Worm (Caenorhabditis elegans): ENCODE results near the gene kdin-1.
A peak's percentile ranks its signal among the peaks of the same experiment; 100 is the strongest.

kdin-1 gene

ce11 chrIV:11082789-11083235 is 44.4 kb downstream of the kdin-1 start (continued):
- TF ChIP-seq unc-62 (GFP tag; optimal IDR thresholded peaks at IDR 0.05), result peak; percentile 90
- no peak for TF ChIP-seq nhr-67 (tag; optimal IDR thresholded peaks at IDR 0.05)
- TF ChIP-seq tbx-2 (tag; optimal IDR thresholded peaks at IDR 0.05), result peak; percentile 86
- TF ChIP-seq egl-5 (tag; optimal IDR thresholded peaks at IDR 0.05), result peak; percentile 96
- TF ChIP-seq pqm-1 (tag; optimal IDR thresholded peaks at IDR 0.05), result peak; percentile 41
- TF ChIP-seq nhr-237 (tag; optimal IDR thresholded peaks at IDR 0.05), result no peak
- peak; percentile 37 for TF ChIP-seq fkh-2 (tag; optimal IDR thresholded peaks at IDR 0.05)
- TF ChIP-seq sea-2 (GFP tag; optimal IDR thresholded peaks at IDR 0.05), result peak; percentile 21
- TF ChIP-seq ceh-9 (tag; optimal IDR thresholded peaks at IDR 0.05), result no peak
- no peak for TF ChIP-seq fos-1 (tag; optimal IDR thresholded peaks at IDR 0.05)
- no peak for TF ChIP-seq ztf-11 (tag; optimal IDR thresholded peaks at IDR 0.05)
- TF ChIP-seq egl-27 (tag; optimal IDR thresholded peaks at IDR 0.05), result peak; percentile 91

DNA sequence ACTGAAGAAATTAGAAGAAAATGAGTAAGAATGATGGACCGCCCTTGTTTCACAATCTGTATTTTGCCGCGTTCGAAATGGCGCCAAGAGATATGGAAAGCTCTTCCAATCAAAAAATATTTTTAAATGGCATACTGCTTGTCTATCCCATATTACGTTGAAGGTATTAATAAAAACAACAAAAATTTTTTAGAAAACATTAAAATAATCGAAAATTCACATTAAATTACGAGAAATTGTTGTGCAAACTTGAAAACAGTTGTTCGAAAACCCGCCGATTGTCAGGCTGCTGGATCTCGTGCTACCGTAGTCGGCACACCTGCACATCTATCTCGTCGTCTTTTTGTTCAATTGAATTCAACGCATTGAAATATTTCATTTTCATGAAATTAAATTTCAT is 45.2 kb downstream of the kdin-1 start, which contains the start of gene klc-1:
TSS of gene klc-1 (plus strand) at position 127 of the 400 bp plus-strand sequence.
- TF ChIP-seq elt-2 (tag; optimal IDR thresholded peaks at IDR 0.05) (no peak), nhr-76 (tag; optimal IDR thresholded peaks at IDR 0.05) (no peak), fos-1 (tag; optimal IDR thresholded peaks at IDR 0.05) (no peak), elt-1 (tag; optimal IDR thresholded peaks at IDR 0.05) (no peak), jun-1 (tag; optimal IDR thresholded peaks at IDR 0.05) (no peak), nhr-77 (tag; optimal IDR thresholded peaks at IDR 0.05) (no peak), nhr-25 (tag; optimal IDR thresholded peaks at IDR 0.05) (no peak), ZK546.5 (tag; optimal IDR thresholded peaks at IDR 0.05) (no peak), ceh-82 (tag; optimal IDR thresholded peaks at IDR 0.05) (no peak), nhr-28 (tag; optimal IDR thresholded peaks at IDR 0.05) (no peak), lin-39 (tag; optimal IDR thresholded peaks at IDR 0.05) (no peak), nhr-237 (tag; optimal IDR thresholded peaks at IDR 0.05) (no peak)

DNA sequence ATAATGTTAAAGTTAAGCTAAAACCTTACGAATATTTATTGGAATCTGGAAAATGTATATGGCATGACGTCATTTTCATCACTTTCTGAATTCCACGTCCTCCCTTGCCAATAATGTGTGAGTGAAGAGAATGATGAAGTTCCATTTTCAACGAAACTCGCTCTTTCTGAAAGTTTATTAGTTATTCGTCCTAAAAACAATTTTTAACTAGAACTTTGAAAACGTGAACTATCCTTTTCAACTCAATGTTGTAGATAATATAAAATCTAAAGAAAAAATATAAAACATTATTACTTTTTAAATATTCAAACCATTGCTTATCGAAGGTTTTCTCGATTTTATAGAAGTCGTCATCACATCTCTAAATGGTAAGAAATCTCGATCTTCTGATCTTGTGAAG is 51.1 kb downstream of the kdin-1 start, which contains the start of gene M7.7:
TSS of gene M7.7 (plus strand) at position 301 of the 400 bp plus-strand sequence.
- no peak for TF ChIP-seq fos-1 (tag; optimal IDR thresholded peaks at IDR 0.05)
- TF ChIP-seq ztf-11 (tag; optimal IDR thresholded peaks at IDR 0.05), result no peak
- no peak for TF ChIP-seq tbx-2 (tag; optimal IDR thresholded peaks at IDR 0.05)
- TF ChIP-seq nfya-1 (tag; optimal IDR thresholded peaks at IDR 0.05; ENCODE audit: insufficient read depth), result no peak
- TF ChIP-seq mml-1 (tag; optimal IDR thresholded peaks at IDR 0.05), result no peak
- no peak for TF ChIP-seq jun-1 (tag; optimal IDR thresholded peaks at IDR 0.05)
- TF ChIP-seq egl-5 (tag; optimal IDR thresholded peaks at IDR 0.05), result no peak
- TF ChIP-seq nhr-25 (tag; optimal IDR thresholded peaks at IDR 0.05), result no peak
- no peak for TF ChIP-seq zag-1 (tag; optimal IDR thresholded peaks at IDR 0.05)
- no peak for TF ChIP-seq elt-3 (tag; optimal IDR thresholded peaks at IDR 0.05)
- TF ChIP-seq unc-39 (tag; optimal IDR thresholded peaks at IDR 0.05), result no peak
- TF ChIP-seq nhr-28 (tag; optimal IDR thresholded peaks at IDR 0.05), result no peak
- TF ChIP-seq nhr-76 (tag; optimal IDR thresholded peaks at IDR 0.05), result no peak
- TF ChIP-seq nhr-11 (tag; optimal IDR thresholded peaks at IDR 0.05), result no peak
- TF ChIP-seq ceh-82 (tag; optimal IDR thresholded peaks at IDR 0.05), result no peak
- TF ChIP-seq ama-1 (optimal IDR thresholded peaks at IDR 0.05), result no peak
- no peak for TF ChIP-seq hmg-11 (tag; optimal IDR thresholded peaks at IDR 0.05)
- no peak for TF ChIP-seq nhr-12 (tag; optimal IDR thresholded peaks at IDR 0.05)
- no peak for TF ChIP-seq skn-1 (tag; optimal IDR thresholded peaks at IDR 0.05)

DNA sequence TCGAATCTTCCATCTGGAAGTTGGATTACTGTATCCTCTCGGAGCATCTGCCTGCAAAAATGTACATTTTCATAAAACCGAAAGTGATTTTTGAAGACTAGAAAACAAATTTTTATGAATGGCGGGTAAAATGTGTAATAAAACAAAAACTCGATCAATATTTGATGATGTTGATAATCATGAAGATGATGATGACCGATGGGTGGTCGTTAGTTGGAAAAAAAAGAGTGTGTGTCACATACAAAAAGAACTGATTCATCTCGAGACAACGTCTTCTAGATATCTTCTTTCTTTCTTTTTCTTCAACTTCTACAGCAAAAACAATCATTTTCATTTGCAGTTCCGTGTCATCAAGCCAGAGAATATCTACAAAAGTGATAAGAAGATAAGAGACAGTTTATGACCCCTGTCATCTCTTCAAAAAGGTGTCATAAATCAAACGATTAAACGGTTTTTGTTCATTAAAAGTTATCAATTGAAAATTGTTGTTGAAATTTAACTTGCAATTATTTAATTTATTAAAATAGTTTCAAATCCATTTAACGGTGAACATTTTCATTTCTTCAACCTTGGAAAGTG is 54.1 kb downstream of the kdin-1 start, which contains the start of gene bcc-1:
TSS of gene bcc-1 (minus strand) at position 51 of the 579 bp plus-strand sequence.
- no peak for TF ChIP-seq unc-39 (tag; optimal IDR thresholded peaks at IDR 0.05)
- peak; percentile 88 for TF ChIP-seq nhr-23 (tag; optimal IDR thresholded peaks at IDR 0.05)
- no peak for TF ChIP-seq mml-1 (tag; optimal IDR thresholded peaks at IDR 0.05)
- no peak for TF ChIP-seq skn-1 (tag; optimal IDR thresholded peaks at IDR 0.05)
- no peak for TF ChIP-seq sea-2 (GFP tag; optimal IDR thresholded peaks at IDR 0.05)
- no peak for TF ChIP-seq elt-1 (tag; optimal IDR thresholded peaks at IDR 0.05)
- TF ChIP-seq nhr-67 (tag; optimal IDR thresholded peaks at IDR 0.05), result no peak
- TF ChIP-seq nhr-11 (tag; optimal IDR thresholded peaks at IDR 0.05), result no peak
- no peak for TF ChIP-seq nhr-77 (tag; optimal IDR thresholded peaks at IDR 0.05)
- TF ChIP-seq hmg-11 (tag; optimal IDR thresholded peaks at IDR 0.05), result no peak
- no peak for TF ChIP-seq egl-5 (tag; optimal IDR thresholded peaks at IDR 0.05)
- no peak for TF ChIP-seq lin-39 (tag; optimal IDR thresholded peaks at IDR 0.05)
- TF ChIP-seq fkh-2 (tag; optimal IDR thresholded peaks at IDR 0.05), result no peak
- TF ChIP-seq nhr-12 (tag; optimal IDR thresholded peaks at IDR 0.05), result no peak
- peak; percentile 19 for TF ChIP-seq ceh-28 (tag; optimal IDR thresholded peaks at IDR 0.05)
- no peak for TF ChIP-seq jun-1 (tag; optimal IDR thresholded peaks at IDR 0.05)
- no peak for TF ChIP-seq zag-1 (tag; optimal IDR thresholded peaks at IDR 0.05)
- no peak for TF ChIP-seq pha-4 (tag; optimal IDR thresholded peaks at IDR 0.05)
- no peak for TF ChIP-seq nhr-76 (tag; optimal IDR thresholded peaks at IDR 0.05)
- TF ChIP-seq eor-1 (tag; optimal IDR thresholded peaks at IDR 0.05), result no peak
- no peak for TF ChIP-seq nhr-28 (tag; optimal IDR thresholded peaks at IDR 0.05)
- TF ChIP-seq elt-3 (tag; optimal IDR thresholded peaks at IDR 0.05), result peak in 1 of 3 experiments; percentile 57
- no peak for TF ChIP-seq ceh-9 (tag; optimal IDR thresholded peaks at IDR 0.05)
- TF ChIP-seq nhr-43 (tag; optimal IDR thresholded peaks at IDR 0.05; ENCODE audit: poor library complexity, severe bottlenecking), result peak; percentile 0
- TF ChIP-seq ama-1 (optimal IDR thresholded peaks at IDR 0.05), result no peak
- TF ChIP-seq fos-1 (tag; optimal IDR thresholded peaks at IDR 0.05), result no peak
- TF ChIP-seq ztf-4 (tag; optimal IDR thresholded peaks at IDR 0.05), result no peak
- peak; percentile 1 for TF ChIP-seq egl-27 (tag; optimal IDR thresholded peaks at IDR 0.05)
- no peak for TF ChIP-seq R02D3.7 (tag; optimal IDR thresholded peaks at IDR 0.05)
- peak; percentile 69 for TF ChIP-seq unc-62 (GFP tag; optimal IDR thresholded peaks at IDR 0.05)
- no peak for TF ChIP-seq nhr-237 (tag; optimal IDR thresholded peaks at IDR 0.05)
- no peak for TF ChIP-seq daf-12 (tag; optimal IDR thresholded peaks at IDR 0.05)
- TF ChIP-seq tbx-2 (tag; optimal IDR thresholded peaks at IDR 0.05), result no peak
- TF ChIP-seq elt-2 (tag; optimal IDR thresholded peaks at IDR 0.05), result no peak

All from whole organism, L3 larva.